Fruit fly (Drosophila melanogaster) whole organism, embryonic: ENCODE data around the gene CG13001.

Experiments
- ATbp ChIP-seq: fragments of 200-800 bp; sonication (Bioruptor generic); optimal IDR thresholded peaks from 2 replicates; lab custom pipeline; 2017; ENCODE audit warnings: missing biosample characterization, mild to moderate bottlenecking, missing genetic modification characterization, missing genetic modification reagents
- Adf1 ChIP-seq: fragments of 200-800 bp; sonication (Bioruptor generic); IDR thresholded peaks from 2 replicates; pipeline ENCODE4 v1.3.6; 2022; ENCODE audit warnings: missing biosample characterization, missing genetic modification characterization
- CG11093 ChIP-seq: fragments of 200-800 bp; sonication (Bioruptor generic); IDR thresholded peaks from 3 replicates; pipeline ENCODE4 v1.3.6; 2022; ENCODE audit warnings: missing biosample characterization, missing genetic modification characterization
- CG11456 ChIP-seq: fragments of 200-800 bp; sonication (Bioruptor generic); IDR thresholded peaks from 3 replicates; pipeline ENCODE4 v1.3.6; 2022; ENCODE audit warnings: missing biosample characterization, missing genetic modification characterization
- CG12299 ChIP-seq: fragments of 200-800 bp; sonication (Bioruptor generic); optimal IDR thresholded peaks from 2 replicates; lab custom pipeline; 2018; ENCODE audit warnings: missing biosample characterization, mild to moderate bottlenecking, missing genetic modification characterization
- CG12659 ChIP-seq: fragments of 200-800 bp; sonication (Bioruptor generic); optimal IDR thresholded peaks from 3 replicates; lab custom pipeline; 2017; ENCODE audit warnings: mild to moderate bottlenecking, missing biosample characterization, missing genetic modification reagents, missing genetic modification characterization
- CG12744 ChIP-seq: fragments of 200-800 bp; sonication (Bioruptor generic); optimal IDR thresholded peaks from 2 replicates; lab custom pipeline; 2016; ENCODE audit warnings: missing biosample characterization, missing genetic modification characterization
- CG12942 ChIP-seq: fragments of 200-800 bp; sonication (Bioruptor generic); optimal IDR thresholded peaks from 3 replicates; lab custom pipeline; 2016; ENCODE audit warnings: missing biosample characterization, missing genetic modification characterization
- CG13424 ChIP-seq: fragments of 200-800 bp; sonication (Bioruptor generic); optimal IDR thresholded peaks from 2 replicates; lab custom pipeline; 2019; ENCODE audit warnings: missing biosample characterization, mild to moderate bottlenecking, missing genetic modification characterization, moderate library complexity
- CG13775 ChIP-seq: fragments of 200-800 bp; sonication (Bioruptor generic); optimal IDR thresholded peaks from 3 replicates; lab custom pipeline; 2017; ENCODE audit warnings: missing biosample characterization, mild to moderate bottlenecking, missing genetic modification characterization
- CG14860 ChIP-seq: fragments of 200-800 bp; sonication (Bioruptor generic); IDR thresholded peaks from 3 replicates; pipeline ENCODE4 v1.3.6; 2022; ENCODE audit warnings: missing biosample characterization, missing genetic modification characterization; ENCODE audit not compliant: partially characterized antibody
- CG14965 ChIP-seq: fragments of 200-800 bp; sonication (Bioruptor generic); optimal IDR thresholded peaks from 2 replicates; lab custom pipeline; 2016; ENCODE audit warnings: missing biosample characterization, missing genetic modification characterization, borderline replicate concordance
- CG15073 ChIP-seq: fragments of 200-800 bp; sonication (Bioruptor generic); optimal IDR thresholded peaks from 2 replicates; lab custom pipeline; 2016; ENCODE audit warnings: missing biosample characterization, missing genetic modification characterization
- CG17359 ChIP-seq: fragments of 200-800 bp; sonication (Bioruptor generic); optimal IDR thresholded peaks from 3 replicates; lab custom pipeline; 2018; ENCODE audit warnings: missing biosample characterization, mild to moderate bottlenecking, missing genetic modification characterization, moderate library complexity
- CG17361 ChIP-seq: fragments of 200-800 bp; sonication (Bioruptor generic); IDR thresholded peaks from 3 replicates; pipeline ENCODE4 v1.3.6; 2022; ENCODE audit warnings: missing biosample characterization, missing genetic modification characterization
- CG2129 ChIP-seq: fragments of 200-800 bp; sonication (Bioruptor generic); IDR thresholded peaks from 2 replicates; pipeline ENCODE4 v1.3.6; 2022; ENCODE audit warnings: missing biosample characterization, missing genetic modification characterization; ENCODE audit not compliant: partially characterized antibody
- CG2199 ChIP-seq: fragments of 200-800 bp; sonication (Bioruptor generic); IDR thresholded peaks from 3 replicates; pipeline ENCODE4 v1.3.6; 2022; ENCODE audit warnings: missing biosample characterization, missing genetic modification characterization
- CG6654 ChIP-seq: fragments of 200-800 bp; sonication (Bioruptor generic); optimal IDR thresholded peaks from 2 replicates; lab custom pipeline; 2017; ENCODE audit warnings: missing biosample characterization, mild to moderate bottlenecking, missing genetic modification characterization
- CG9437 ChIP-seq: fragments of 200-800 bp; sonication (Bioruptor generic); optimal IDR thresholded peaks from 2 replicates; lab custom pipeline; 2018; ENCODE audit warnings: missing biosample characterization, mild to moderate bottlenecking, missing genetic modification characterization
- CG9876 ChIP-seq: fragments of 200-800 bp; sonication (Bioruptor generic); optimal IDR thresholded peaks from 2 replicates; lab custom pipeline; 2016; ENCODE audit warnings: missing biosample characterization, missing genetic modification characterization
- Dfd ChIP-seq, 2 experiments: fragments of >200 bp; optimal IDR thresholded peaks; 2 replicates each; lab custom pipeline; 2017; ENCODE audit warnings: missing biosample characterization in 2 of 2, missing genetic modification characterization in 2 of 2
- Dip2 ChIP-seq: fragments of 200-800 bp; sonication (Bioruptor generic); IDR thresholded peaks from 2 replicates; pipeline ENCODE4 v1.3.6; 2022; ENCODE audit warnings: missing biosample characterization, missing genetic modification characterization
- Dp ChIP-seq: fragments of 200-800 bp; sonication (Bioruptor generic); optimal IDR thresholded peaks from 2 replicates; lab custom pipeline; 2018; ENCODE audit warnings: missing biosample characterization, mild to moderate bottlenecking, missing genetic modification characterization, moderate library complexity
- HLH4C ChIP-seq: fragments of 200-800 bp; sonication (Bioruptor generic); IDR thresholded peaks from 3 replicates; pipeline ENCODE4 v1.3.6; 2022; ENCODE audit warnings: missing biosample characterization, missing genetic modification characterization; ENCODE audit not compliant: partially characterized antibody
- Hand ChIP-seq: fragments of 200-800 bp; sonication (Bioruptor generic); optimal IDR thresholded peaks from 2 replicates; lab custom pipeline; 2017; ENCODE audit warnings: mild to moderate bottlenecking, missing biosample characterization, missing genetic modification reagents, missing genetic modification characterization
- Hey ChIP-seq: fragments of 200-800 bp; sonication (Bioruptor generic); optimal IDR thresholded peaks from 3 replicates; lab custom pipeline; 2018; ENCODE audit warnings: missing biosample characterization, mild to moderate bottlenecking, missing genetic modification characterization
- Hr51 ChIP-seq, 2 experiments: fragments of 200-800 bp; sonication (Bioruptor generic); optimal IDR thresholded peaks; 2 replicates in 1 of 2; 3 replicates in 1 of 2; lab custom pipeline; 2016 to 2018; ENCODE audit warnings: missing biosample characterization in 2 of 2, missing genetic modification characterization in 2 of 2, mild to moderate bottlenecking in 1 of 2, moderate library complexity in 1 of 2
- Lpt ChIP-seq: fragments of >200 bp; optimal IDR thresholded peaks from 2 replicates; lab custom pipeline; 2018; ENCODE audit warnings: missing biosample characterization, missing genetic modification characterization
- MBD-R2 ChIP-seq: fragments of 200-800 bp; sonication (Bioruptor generic); IDR thresholded peaks from 2 replicates; pipeline ENCODE4 v1.3.6; 2022; ENCODE audit warnings: missing biosample characterization, missing genetic modification characterization
- MTF-1 ChIP-seq: fragments of 200-800 bp; sonication (Bioruptor generic); optimal IDR thresholded peaks from 2 replicates; lab custom pipeline; 2018; ENCODE audit warnings: missing biosample characterization, mild to moderate bottlenecking, missing genetic modification characterization, borderline replicate concordance
- NK7.1 ChIP-seq: fragments of 200-800 bp; sonication (Bioruptor generic); optimal IDR thresholded peaks from 3 replicates; lab custom pipeline; 2016; ENCODE audit warnings: missing biosample characterization, missing genetic modification characterization
- Nf-YB ChIP-seq: fragments of 200-800 bp; sonication (Bioruptor generic); optimal IDR thresholded peaks from 3 replicates; lab custom pipeline; 2019; ENCODE audit warnings: missing biosample characterization, mild to moderate bottlenecking, missing genetic modification characterization, moderate library complexity
- NfI ChIP-seq: fragments of 200-800 bp; sonication (Bioruptor generic); optimal IDR thresholded peaks from 3 replicates; lab custom pipeline; 2018; ENCODE audit warnings: missing biosample characterization, mild to moderate bottlenecking, missing genetic modification characterization, moderate library complexity
- PHDP ChIP-seq: fragments of 200-800 bp; sonication (Bioruptor generic); optimal IDR thresholded peaks from 3 replicates; lab custom pipeline; 2018; ENCODE audit warnings: missing biosample characterization, mild to moderate bottlenecking, missing genetic modification characterization, moderate library complexity
- Ptx1 ChIP-seq: fragments of 200-800 bp; sonication (Bioruptor generic); IDR thresholded peaks from 2 replicates; pipeline ENCODE4 v1.3.6; 2022; ENCODE audit warnings: missing biosample characterization, missing genetic modification characterization
- ab ChIP-seq: fragments of 200-800 bp; sonication (Bioruptor generic); optimal IDR thresholded peaks from 2 replicates; lab custom pipeline; 2016; ENCODE audit warnings: missing biosample characterization, missing genetic modification characterization
- ato ChIP-seq: fragments of 200-800 bp; sonication (Bioruptor generic); IDR thresholded peaks from 2 replicates; pipeline ENCODE4 v1.3.6; 2022; ENCODE audit warnings: missing biosample characterization, missing genetic modification characterization; ENCODE audit not compliant: partially characterized antibody
- az2 ChIP-seq: fragments of 200-800 bp; sonication (Bioruptor generic); optimal IDR thresholded peaks from 3 replicates; lab custom pipeline; 2016; ENCODE audit warnings: missing biosample characterization, missing genetic modification characterization
- cwo ChIP-seq: fragments of 200-800 bp; sonication (Bioruptor generic); optimal IDR thresholded peaks from 3 replicates; lab custom pipeline; 2017; ENCODE audit warnings: missing biosample characterization, missing genetic modification characterization, mild to moderate bottlenecking, moderate library complexity, missing genetic modification reagents
- dati ChIP-seq: fragments of 200-800 bp; sonication (Bioruptor generic); IDR thresholded peaks from 2 replicates; pipeline ENCODE4 v1.3.6; 2022; ENCODE audit warnings: missing biosample characterization, missing genetic modification characterization
- dimm ChIP-seq: fragments of 200-800 bp; sonication (Bioruptor generic); IDR thresholded peaks from 2 replicates; pipeline ENCODE4 v1.3.6; 2022; ENCODE audit warnings: missing biosample characterization, missing genetic modification characterization
- dpn ChIP-seq, 2 experiments: fragments of 200-800 bp; sonication (Bioruptor generic); optimal IDR thresholded peaks; 3 replicates each; lab custom pipeline; 2016; ENCODE audit warnings: missing biosample characterization in 2 of 2, missing genetic modification characterization in 2 of 2
- ham ChIP-seq: fragments of 200-800 bp; sonication (Bioruptor generic); IDR thresholded peaks from 2 replicates; pipeline ENCODE4 v1.3.6; 2022; ENCODE audit warnings: missing biosample characterization, missing genetic modification characterization
- oc ChIP-seq: fragments of 200-800 bp; sonication (Bioruptor generic); optimal IDR thresholded peaks from 2 replicates; lab custom pipeline; 2018; ENCODE audit warnings: missing biosample characterization, mild to moderate bottlenecking, missing genetic modification characterization, moderate library complexity
- ro ChIP-seq: fragments of 200-800 bp; sonication (Bioruptor generic); IDR thresholded peaks from 2 replicates; pipeline ENCODE4 v1.3.6; 2022; ENCODE audit warnings: missing biosample characterization, missing genetic modification characterization
- so ChIP-seq: fragments of 200-800 bp; sonication (Bioruptor generic); IDR thresholded peaks from 3 replicates; pipeline ENCODE4 v1.3.6; 2022; ENCODE audit warnings: missing biosample characterization, missing genetic modification characterization
- sqz ChIP-seq: fragments of 200-800 bp; sonication (Bioruptor generic); optimal IDR thresholded peaks from 3 replicates; lab custom pipeline; 2018; ENCODE audit warnings: missing biosample characterization, mild to moderate bottlenecking, missing genetic modification characterization
- tin ChIP-seq: fragments of 200-800 bp; sonication (Bioruptor generic); optimal IDR thresholded peaks from 3 replicates; lab custom pipeline; 2016; ENCODE audit warnings: missing biosample characterization, missing genetic modification characterization
- tna ChIP-seq: fragments of 200-800 bp; sonication (Bioruptor generic); IDR thresholded peaks from 2 replicates; pipeline ENCODE4 v1.3.6; 2022; ENCODE audit warnings: missing biosample characterization, missing genetic modification characterization; ENCODE audit not compliant: partially characterized antibody

CG13001 gene

dm6 chrX:16944049-16944532, 1.4 kb upstream of the CG13001 start (continued):
- TF ChIP-seq CG12744 = no peak
- peak; percentile 43 for TF ChIP-seq NfI (GFP tag; lab: Kevin White, UChicago)
- peak; percentile 81 for TF ChIP-seq CG13424 (tag; lab: Kevin White, UChicago)
- no peak for TF ChIP-seq ab (GFP tag; lab: Kevin White, UChicago)
- no peak for TF ChIP-seq CG2199
- TF ChIP-seq CG17361 = peak; percentile 47; the same call in 2 of the 3 replicates
- no peak for TF ChIP-seq HLH4C (GFP tag; lab: Robert Waterston, UW)
- TF ChIP-seq Hand = peak; percentile 63
- no peak for TF ChIP-seq CG14965 (GFP tag; lab: Kevin White, UChicago)
- no peak for TF ChIP-seq CG12942 (GFP tag; lab: Kevin White, UChicago)
- peak; percentile 31 for TF ChIP-seq oc (tag; lab: Kevin White, UChicago)
- TF ChIP-seq Adf1 (GFP tag; lab: Robert Waterston, UW) = peak; percentile 18; the same call in 1 of the 2 replicates
- no peak for TF ChIP-seq CG6654 (GFP tag; lab: Kevin White, UChicago)
- no peak for TF ChIP-seq so (GFP tag; lab: Robert Waterston, UW)
- peak; percentile 56 for TF ChIP-seq CG9437 (GFP tag; lab: Kevin White, UChicago)
- TF ChIP-seq Hr51 (GFP tag; optimal IDR thresholded peaks at IDR 0.05; lab: Kevin White, UChicago) = peak in 1 of 2 experiments; percentile 87
- TF ChIP-seq CG17359 (tag; lab: Kevin White, UChicago) = peak; percentile 69
- TF ChIP-seq Dp (GFP tag; lab: Kevin White, UChicago) = no peak
- TF ChIP-seq tin = no peak
- peak; percentile 71 for TF ChIP-seq CG12659
- peak; percentile 67; the same call in 1 of the 2 replicates for TF ChIP-seq Ptx1 (GFP tag; lab: Robert Waterston, UW)
- no peak for TF ChIP-seq dimm (GFP tag; lab: Robert Waterston, UW)
- no peak for TF ChIP-seq Dfd (GFP tag; optimal IDR thresholded peaks at IDR 0.05; lab: Kevin White, UChicago)
- no peak for TF ChIP-seq sqz (GFP tag; lab: Kevin White, UChicago)
- peak in 1 of 2 experiments; percentile 46 for TF ChIP-seq dpn (GFP tag; optimal IDR thresholded peaks at IDR 0.05; lab: Kevin White, UChicago)
- no peak for TF ChIP-seq CG11093 (GFP tag; lab: Robert Waterston, UW)
- TF ChIP-seq cwo = peak; percentile 81
- no peak for TF ChIP-seq NK7.1 (GFP tag; lab: Kevin White, UChicago)
- TF ChIP-seq Dip2 (GFP tag; lab: Robert Waterston, UW) = no peak
- no peak for TF ChIP-seq Lpt
- peak; percentile 59 for TF ChIP-seq CG12299 (tag; lab: Kevin White, UChicago)
- TF ChIP-seq MTF-1 (GFP tag; lab: Kevin White, UChicago) = no peak
- TF ChIP-seq CG13775 = peak; percentile 37
- peak; percentile 19 for TF ChIP-seq az2 (GFP tag; lab: Kevin White, UChicago)
- TF ChIP-seq CG14860 (GFP tag; lab: Robert Waterston, UW) = no peak
- TF ChIP-seq CG2129 = no peak
- no peak for TF ChIP-seq Hey (tag; lab: Kevin White, UChicago)
- TF ChIP-seq MBD-R2 = no peak
- TF ChIP-seq CG11456 (GFP tag; lab: Robert Waterston, UW) = no peak
- TF ChIP-seq dati (GFP tag; lab: Robert Waterston, UW) = no peak
- TF ChIP-seq PHDP = peak; percentile 86
- TF ChIP-seq tna (GFP tag; lab: Robert Waterston, UW) = no peak
- no peak for TF ChIP-seq ham (GFP tag; lab: Robert Waterston, UW)
- TF ChIP-seq ato (GFP tag; lab: Robert Waterston, UW) = no peak
- TF ChIP-seq ATbp = peak; percentile 0
- no peak for TF ChIP-seq CG15073
- no peak for TF ChIP-seq ro (GFP tag; lab: Robert Waterston, UW)
- TF ChIP-seq Nf-YB (GFP tag; lab: Kevin White, UChicago) = peak; percentile 55
- no peak for TF ChIP-seq CG9876 (GFP tag; lab: Kevin White, UChicago)
